Fruit fly (Drosophila melanogaster) whole organism, prepupa: ENCODE data around the gene tty.

Source experiments
- CG11294 ChIP-seq: fragments of 200-800 bp; sonication (Bioruptor generic); IDR thresholded peaks from 2 replicates; pipeline ENCODE4 v1.3.6; 2022; ENCODE audit warnings: missing biosample characterization, missing genetic modification characterization
- CG1621 ChIP-seq: fragments of 200-800 bp; sonication (Bioruptor generic); optimal IDR thresholded peaks from 3 replicates; lab custom pipeline; 2018; ENCODE audit warnings: missing biosample characterization, mild to moderate bottlenecking, missing genetic modification characterization
- Hr39 ChIP-seq: fragments of 200-800 bp; sonication (Bioruptor generic); optimal IDR thresholded peaks from 2 replicates; lab custom pipeline; 2016; ENCODE audit warnings: missing biosample characterization, missing genetic modification characterization
- Met ChIP-seq: fragments of 200-800 bp; sonication (Bioruptor generic); optimal IDR thresholded peaks from 3 replicates; lab custom pipeline; 2016; ENCODE audit warnings: missing biosample characterization, missing genetic modification characterization
- fd85E ChIP-seq: fragments of 200-800 bp; sonication (Bioruptor generic); optimal IDR thresholded peaks from 3 replicates; lab custom pipeline; 2016; ENCODE audit warnings: missing biosample characterization, missing genetic modification characterization
- ss ChIP-seq, 2 experiments: fragments of 200-800 bp; sonication (Bioruptor generic); optimal IDR thresholded peaks; 2 replicates in 1 of 2; 3 replicates in 1 of 2; lab custom pipeline; 2017 to 2018; ENCODE audit warnings: mild to moderate bottlenecking in 2 of 2, missing biosample characterization in 2 of 2, missing genetic modification characterization in 2 of 2, moderate library complexity in 1 of 2
- svp ChIP-seq: fragments of 200-800 bp; sonication (Bioruptor generic); peaks from one replicate; lab custom pipeline; 2016; ENCODE audit warnings: missing biosample characterization, missing genetic modification characterization

DNA sequence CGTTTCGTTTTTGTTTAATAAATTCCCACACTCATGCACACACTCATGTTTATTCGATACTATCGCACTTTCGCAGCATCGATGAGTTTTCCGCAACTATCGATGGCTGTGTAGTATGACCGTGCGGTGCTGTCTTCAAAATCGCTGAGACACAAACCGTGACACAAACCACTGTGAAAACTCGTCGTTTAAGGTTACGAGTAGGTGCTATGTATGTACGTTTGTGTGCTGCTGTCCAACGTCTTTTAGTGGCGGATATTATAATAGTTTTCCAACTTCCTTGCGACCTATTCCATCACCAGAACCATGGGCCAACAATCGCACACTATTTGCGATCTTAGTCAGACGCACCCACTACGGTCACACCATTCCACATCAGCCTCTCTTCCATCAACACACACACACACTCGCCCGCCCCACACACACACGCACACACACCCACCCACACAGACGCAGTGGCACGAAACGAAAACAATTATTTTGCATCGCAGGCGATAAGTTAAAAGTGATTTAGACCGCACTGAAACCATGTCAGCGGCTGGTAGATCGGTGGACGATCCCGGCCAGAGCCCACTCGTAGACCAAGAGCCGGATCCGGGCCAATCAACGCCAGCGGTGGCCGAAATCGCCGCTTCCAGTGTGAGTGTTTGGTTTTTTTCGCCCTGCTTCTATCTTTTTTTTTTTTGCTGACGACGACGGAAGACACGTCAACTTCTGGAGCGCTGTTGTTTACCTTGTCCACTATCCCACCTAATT, 15.4 kb downstream of the tty start, which contains the start of the genes Dd and CG1486:
- no peak for TF ChIP-seq fd85E (GFP tag; lab: Kevin White, UChicago)
- TF ChIP-seq CG1621, result no peak
- TF ChIP-seq svp (GFP tag; lab: Kevin White, UChicago), result no peak
- no peak for TF ChIP-seq Hr39 (GFP tag; lab: Kevin White, UChicago)
- no peak for TF ChIP-seq ss (GFP tag; optimal IDR thresholded peaks at IDR 0.05; lab: Kevin White, UChicago)
- no peak for TF ChIP-seq Met
- no peak for TF ChIP-seq CG11294 (GFP tag; lab: Robert Waterston, UW)
